Fruit fly (Drosophila melanogaster): Measurements from ENCODE around the gene CG42302.

Gene CG42302

DNA sequence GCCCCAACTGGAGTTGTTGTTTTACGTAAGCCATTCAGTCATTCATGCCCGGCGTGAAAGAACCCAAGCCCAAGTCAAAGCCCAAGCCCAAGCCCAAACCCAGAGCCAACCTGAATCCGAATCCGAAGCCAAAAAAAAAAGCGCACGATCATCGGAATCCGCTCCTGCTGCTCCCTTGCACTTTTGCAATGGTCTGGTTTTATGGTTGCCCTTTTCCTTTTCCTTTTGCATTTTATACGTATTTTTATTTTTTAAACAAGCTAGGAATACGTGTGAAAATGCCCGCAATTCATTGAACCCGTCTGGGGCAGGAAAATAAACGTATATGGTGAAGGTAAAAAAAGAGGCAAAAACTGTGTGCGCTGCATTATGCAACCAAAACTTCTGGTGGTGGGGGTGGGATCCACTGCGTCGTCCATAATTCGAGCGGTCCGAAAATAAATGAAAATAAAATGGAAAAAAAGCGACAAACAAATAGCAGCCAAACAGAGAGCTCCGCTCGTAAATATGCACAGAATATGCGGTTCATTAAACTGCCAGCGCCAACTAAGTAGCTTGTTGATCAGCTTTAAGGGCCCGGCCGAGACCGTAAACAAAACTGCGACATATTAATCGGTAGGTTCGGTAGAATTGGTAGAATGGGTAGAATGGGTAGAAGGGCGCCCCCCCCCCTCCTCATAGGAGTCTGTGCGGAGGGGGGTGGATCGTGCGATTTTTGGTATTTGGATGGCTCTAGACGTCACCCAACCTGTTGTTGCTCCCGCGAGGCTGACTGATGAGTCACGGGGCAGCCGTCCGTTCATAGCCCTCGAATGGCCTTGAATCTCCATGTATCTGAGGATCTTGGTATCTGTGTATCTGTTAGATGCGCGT is 26.0 kb downstream of the CG42302 start:
- no peak for TF ChIP-seq GATAd (GFP tag; optimal IDR thresholded peaks at IDR 0.05)
- TF ChIP-seq dl (GFP tag; optimal IDR thresholded peaks at IDR 0.05; ENCODE audit: insufficient read depth in 1 of 2, partially characterized antibody in 2 of 2): no peak
- TF ChIP-seq sv (GFP tag; optimal IDR thresholded peaks at IDR 0.05): no peak
- no peak for TF ChIP-seq usp (GFP tag; optimal IDR thresholded peaks at IDR 0.05)
- no peak for TF ChIP-seq lola (GFP tag; optimal IDR thresholded peaks at IDR 0.05)
- TF ChIP-seq Mio (GFP tag; optimal IDR thresholded peaks at IDR 0.05): no peak
- no peak for TF ChIP-seq psq (GFP tag; optimal IDR thresholded peaks at IDR 0.05)

DNA sequence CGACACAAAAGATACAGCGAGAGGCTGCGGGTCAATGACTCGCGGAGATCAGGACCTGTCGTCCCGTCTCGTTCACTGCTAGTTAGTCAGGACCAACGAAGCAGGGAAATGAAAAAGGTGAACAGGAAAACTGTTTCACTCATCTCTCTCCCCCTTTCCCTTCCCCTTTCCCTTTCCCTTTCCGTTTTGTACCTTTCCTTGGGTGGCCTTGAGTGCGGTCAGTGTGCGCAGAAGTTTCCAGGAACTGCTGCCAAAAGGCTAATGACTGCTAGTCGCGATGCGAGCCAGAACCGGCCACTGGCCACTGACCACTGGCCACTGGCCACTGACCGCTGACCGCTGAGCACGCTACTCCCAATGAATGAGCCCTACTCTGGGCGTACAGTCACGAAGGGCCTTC is 29.9 kb downstream of the CG42302 start:
- TF ChIP-seq foxo (GFP tag; optimal IDR thresholded peaks at IDR 0.05) (no peak), Mio (GFP tag; optimal IDR thresholded peaks at IDR 0.05) (no peak), tai (GFP tag; optimal IDR thresholded peaks at IDR 0.05) (no peak), HLH106 (tag; optimal IDR thresholded peaks at IDR 0.05) (no peak), pan (optimal IDR thresholded peaks at IDR 0.05) (no peak), rgr (GFP tag; optimal IDR thresholded peaks at IDR 0.05) (no peak), Hr83 (GFP tag; optimal IDR thresholded peaks at IDR 0.05; ENCODE audit: poor library complexity, severe bottlenecking) (no peak), usp (GFP tag; optimal IDR thresholded peaks at IDR 0.05) (no peak), Myc (optimal IDR thresholded peaks at IDR 0.05) (no peak), Dif (GFP tag; optimal IDR thresholded peaks at IDR 0.05; ENCODE audit: partially characterized antibody) (no peak), Hr78 (GFP tag; optimal IDR thresholded peaks at IDR 0.05) (no peak), ey (GFP tag; optimal IDR thresholded peaks at IDR 0.05) (no peak), Rel (GFP tag; optimal IDR thresholded peaks at IDR 0.05) (no peak), Rel (tag; optimal IDR thresholded peaks at IDR 0.05) (no peak), Dfd (GFP tag; optimal IDR thresholded peaks at IDR 0.05) (no peak)

DNA sequence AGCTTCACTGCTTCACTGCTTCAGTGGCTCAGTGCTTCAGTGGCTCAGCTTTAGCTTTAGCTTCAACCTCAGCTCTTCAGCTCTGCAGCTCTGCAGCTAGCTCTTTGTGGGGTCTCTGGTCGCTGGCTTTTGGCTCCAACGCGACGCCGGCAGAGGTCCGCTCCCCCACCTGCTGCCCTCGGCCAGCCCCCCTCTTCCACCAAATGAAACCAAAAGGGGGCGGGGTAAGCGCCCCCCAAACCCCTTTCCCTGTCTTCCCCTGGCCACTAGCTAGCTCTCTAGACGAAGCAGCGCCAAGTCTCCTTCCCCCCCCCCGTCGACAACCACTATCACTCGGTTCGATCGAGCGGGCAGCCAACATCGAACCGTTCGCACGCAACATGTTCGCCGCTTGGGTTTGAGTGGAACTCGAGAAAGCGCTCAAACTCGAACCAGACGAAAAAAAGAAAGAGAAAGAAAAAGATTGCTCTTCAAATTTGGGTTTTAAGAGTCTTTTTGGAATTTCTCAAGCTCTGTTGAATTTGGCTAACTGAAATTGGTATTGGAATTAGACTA is 32.4 kb downstream of the CG42302 start, which contains the start of gene Cyp18a1:
Gene Cyp18a1 (minus strand): TSS at position 95 of the 555 bp plus-strand sequence.
- no peak for TF ChIP-seq h (GFP tag; optimal IDR thresholded peaks at IDR 0.05)
- TF ChIP-seq Dfd (GFP tag; optimal IDR thresholded peaks at IDR 0.05): no peak
- TF ChIP-seq sv (GFP tag; optimal IDR thresholded peaks at IDR 0.05): no peak
- no peak for TF ChIP-seq jim (GFP tag; optimal IDR thresholded peaks at IDR 0.05)
- TF ChIP-seq CG32264 (GFP tag; optimal IDR thresholded peaks at IDR 0.05): no peak
- TF ChIP-seq dmrt93B (GFP tag; optimal IDR thresholded peaks at IDR 0.05): no peak
- no peak for TF ChIP-seq Jra (GFP tag; optimal IDR thresholded peaks at IDR 0.05)

DNA sequence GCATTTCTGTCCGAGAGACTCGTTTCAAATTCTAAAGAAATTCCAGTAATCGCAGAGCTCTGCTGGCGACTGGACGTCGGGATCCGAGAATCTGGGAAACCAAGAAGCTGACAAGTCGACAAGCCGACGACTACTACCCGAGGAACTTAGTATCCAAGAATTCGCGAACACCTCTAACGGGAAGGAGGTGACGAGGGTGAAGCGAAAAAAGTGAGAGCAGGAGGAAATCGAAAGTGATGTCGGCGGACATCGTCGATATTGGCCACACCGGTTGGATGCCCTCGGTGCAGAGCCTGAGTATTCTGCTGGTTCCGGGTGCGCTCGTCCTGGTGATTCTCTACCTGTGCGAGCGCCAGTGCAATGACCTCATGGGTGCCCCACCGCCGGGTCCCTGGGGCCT is 39.7 kb downstream of the CG42302 start, which contains the start of gene phtm:
Gene phtm (plus strand): TSS at position 41 of the 400 bp plus-strand sequence.
- TF ChIP-seq Sp1 (GFP tag; optimal IDR thresholded peaks at IDR 0.05): no peak
- no peak for TF ChIP-seq Abd-B (GFP tag; optimal IDR thresholded peaks at IDR 0.05)
- no peak for TF ChIP-seq OdsH (GFP tag; optimal IDR thresholded peaks at IDR 0.05)
- no peak for TF ChIP-seq dmrt93B (GFP tag; optimal IDR thresholded peaks at IDR 0.05)
- no peak for TF ChIP-seq Rel (GFP tag; optimal IDR thresholded peaks at IDR 0.05)
- no peak for TF ChIP-seq Rel (tag; optimal IDR thresholded peaks at IDR 0.05)

DNA sequence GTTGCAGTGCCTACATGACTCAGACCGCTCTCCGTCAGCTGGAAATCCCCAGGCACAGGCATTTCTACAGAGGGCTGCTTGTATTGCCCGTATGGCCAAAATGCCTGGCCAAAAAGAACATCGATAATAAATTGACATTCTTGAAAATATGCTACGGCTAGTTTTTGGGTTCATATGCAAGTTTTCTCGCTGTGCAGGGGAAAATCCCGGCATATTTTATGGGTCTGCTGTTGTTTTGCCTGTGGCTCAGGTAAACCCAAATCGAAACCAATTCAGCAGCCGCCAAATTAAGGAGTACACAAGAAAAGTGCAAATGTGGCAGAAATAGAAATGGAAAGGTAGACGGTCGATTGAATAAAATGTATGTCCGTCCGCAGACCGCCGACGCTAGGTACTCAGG is 40.5 kb downstream of the CG42302 start:
- TF ChIP-seq pan (optimal IDR thresholded peaks at IDR 0.05): no peak
- no peak for TF ChIP-seq h (GFP tag; optimal IDR thresholded peaks at IDR 0.05)
- TF ChIP-seq rgr (GFP tag; optimal IDR thresholded peaks at IDR 0.05): no peak
- no peak for TF ChIP-seq brk (GFP tag; optimal IDR thresholded peaks at IDR 0.05)
- TF ChIP-seq Vsx2 (GFP tag; optimal IDR thresholded peaks at IDR 0.05; ENCODE audit: partially characterized antibody): no peak
- no peak for TF ChIP-seq Myc (optimal IDR thresholded peaks at IDR 0.05)
- no peak for TF ChIP-seq Hnf4 (GFP tag; optimal IDR thresholded peaks at IDR 0.05)
